Fruit fly (Drosophila melanogaster) whole organism, embryonic: ENCODE data around the gene kirre.

Experiments used
- Atf-2 ChIP-seq: fragments of 200-800 bp; sonication (Bioruptor generic); optimal IDR thresholded peaks from 2 replicates; lab custom pipeline; 2016; ENCODE audit warnings: missing biosample characterization, missing genetic modification characterization
- B-H1 ChIP-seq: fragments of 200-800 bp; sonication (Bioruptor generic); IDR thresholded peaks from 3 replicates; pipeline ENCODE4 v1.3.6; 2022; ENCODE audit warnings: missing biosample characterization, missing genetic modification characterization
- BEAF-32 ChIP-seq: fragments of 200-800 bp; sonication (Bioruptor generic); optimal IDR thresholded peaks from 3 replicates; lab custom pipeline; 2017; ENCODE audit warnings: missing biosample characterization, missing genetic modification characterization, mild to moderate bottlenecking, moderate library complexity, missing genetic modification reagents
- Bdp1 ChIP-seq: fragments of 200-800 bp; sonication (Bioruptor generic); optimal IDR thresholded peaks from 3 replicates; lab custom pipeline; 2016; ENCODE audit warnings: missing biosample characterization, missing genetic modification characterization
- Blimp-1 ChIP-seq: fragments of 200-800 bp; sonication (Bioruptor generic); optimal IDR thresholded peaks from 3 replicates; lab custom pipeline; 2018; ENCODE audit warnings: missing biosample characterization, missing genetic modification characterization, mild to moderate bottlenecking, moderate library complexity, missing genetic modification reagents
- CG10321 ChIP-seq: fragments of 200-800 bp; sonication (Bioruptor generic); IDR thresholded peaks from 2 replicates; pipeline ENCODE4 v1.3.6; 2022; ENCODE audit warnings: missing biosample characterization, missing genetic modification characterization
- CG10462 ChIP-seq: fragments of 200-800 bp; sonication (Bioruptor generic); optimal IDR thresholded peaks from 2 replicates; lab custom pipeline; 2016; ENCODE audit warnings: missing biosample characterization, missing genetic modification characterization
- CG10543 ChIP-seq: fragments of 200-800 bp; sonication (Bioruptor generic); optimal IDR thresholded peaks from 3 replicates; lab custom pipeline; 2017; ENCODE audit warnings: missing biosample characterization, mild to moderate bottlenecking, missing genetic modification characterization, moderate library complexity
- CG10979 ChIP-seq: fragments of 200-800 bp; sonication (Bioruptor generic); optimal IDR thresholded peaks from 2 replicates; lab custom pipeline; 2018; ENCODE audit warnings: missing biosample characterization, mild to moderate bottlenecking, missing genetic modification characterization, moderate library complexity
- CG11504 ChIP-seq: fragments of 200-800 bp; sonication (Bioruptor generic); optimal IDR thresholded peaks from 3 replicates; lab custom pipeline; 2019; ENCODE audit warnings: missing biosample characterization, mild to moderate bottlenecking, missing genetic modification characterization, moderate library complexity
- CG12219 ChIP-seq: fragments of 200-800 bp; sonication (Bioruptor generic); optimal IDR thresholded peaks from 3 replicates; lab custom pipeline; 2018; ENCODE audit warnings: missing biosample characterization, mild to moderate bottlenecking, missing genetic modification characterization
- CG12942 ChIP-seq: fragments of 200-800 bp; sonication (Bioruptor generic); optimal IDR thresholded peaks from 3 replicates; lab custom pipeline; 2016; ENCODE audit warnings: missing biosample characterization, missing genetic modification characterization
- CG14710 ChIP-seq: fragments of 200-800 bp; sonication (Bioruptor generic); optimal IDR thresholded peaks from 3 replicates; lab custom pipeline; 2019; ENCODE audit warnings: missing biosample characterization, mild to moderate bottlenecking, missing genetic modification characterization, moderate library complexity
- CG15269 ChIP-seq: fragments of 200-800 bp; sonication (Bioruptor generic); optimal IDR thresholded peaks from 2 replicates; lab custom pipeline; 2018; ENCODE audit warnings: missing biosample characterization, mild to moderate bottlenecking, missing genetic modification characterization, moderate library complexity
- CG16863 ChIP-seq: fragments of 200-800 bp; sonication (Bioruptor generic); optimal IDR thresholded peaks from 3 replicates; lab custom pipeline; 2016; ENCODE audit warnings: missing biosample characterization, missing genetic modification characterization
- CG17568 ChIP-seq: fragments of 200-800 bp; sonication (Bioruptor generic); optimal IDR thresholded peaks from 2 replicates; lab custom pipeline; 2018; ENCODE audit warnings: missing biosample characterization, mild to moderate bottlenecking, missing genetic modification characterization, moderate library complexity
- CG18262 ChIP-seq: fragments of 200-800 bp; optimal IDR thresholded peaks from 3 replicates; lab custom pipeline; 2019; ENCODE audit warnings: missing biosample characterization, mild to moderate bottlenecking, missing genetic modification characterization, moderate library complexity
- CG30020 ChIP-seq: fragments of 200-800 bp; optimal IDR thresholded peaks from 2 replicates; lab custom pipeline; 2019; ENCODE audit warnings: missing biosample characterization, mild to moderate bottlenecking, missing genetic modification characterization, moderate library complexity
- CG33213 ChIP-seq: fragments of 200-800 bp; sonication (Bioruptor generic); optimal IDR thresholded peaks from 3 replicates; lab custom pipeline; 2016; ENCODE audit warnings: missing biosample characterization, missing genetic modification characterization
- CG3407 ChIP-seq: fragments of 200-800 bp; sonication (Bioruptor generic); optimal IDR thresholded peaks from 2 replicates; lab custom pipeline; 2018; ENCODE audit warnings: missing biosample characterization, mild to moderate bottlenecking, missing genetic modification characterization
- CG6765 ChIP-seq: fragments of 200-800 bp; sonication (Bioruptor generic); optimal IDR thresholded peaks from 3 replicates; lab custom pipeline; 2017; ENCODE audit warnings: missing biosample characterization, mild to moderate bottlenecking, missing genetic modification characterization
- CG7839 ChIP-seq: fragments of 200-800 bp; sonication (Bioruptor generic); optimal IDR thresholded peaks from 3 replicates; lab custom pipeline; 2018; ENCODE audit warnings: missing biosample characterization, mild to moderate bottlenecking, missing genetic modification characterization, moderate library complexity
- D ChIP-seq, 2 experiments: fragments of 200-800 bp in 1 of 2; fragments of >200 bp in 1 of 2; sonication (Bioruptor generic) in 1 of 2; optimal IDR thresholded peaks; 2 replicates in 1 of 2; 3 replicates in 1 of 2; lab custom pipeline; 2017; ENCODE audit warnings: mild to moderate bottlenecking in 1 of 2, missing biosample characterization in 1 of 2, missing genetic modification characterization in 1 of 2, missing genetic modification reagents in 1 of 2
- D19B ChIP-seq: fragments of 200-800 bp; sonication (Bioruptor generic); optimal IDR thresholded peaks from 2 replicates; lab custom pipeline; 2017; ENCODE audit warnings: missing biosample characterization, mild to moderate bottlenecking, missing genetic modification characterization
- ERR ChIP-seq: fragments of 200-800 bp; sonication (Bioruptor generic); optimal IDR thresholded peaks from 2 replicates; lab custom pipeline; 2016; ENCODE audit warnings: missing biosample characterization, missing genetic modification characterization
- HLHmδ ChIP-seq: fragments of 200-800 bp; sonication (Bioruptor generic); optimal IDR thresholded peaks from 2 replicates; lab custom pipeline; 2018; ENCODE audit warnings: missing biosample characterization, mild to moderate bottlenecking, missing genetic modification characterization, moderate library complexity
- Nf-YC ChIP-seq: fragments of 200-800 bp; optimal IDR thresholded peaks from 3 replicates; lab custom pipeline; 2019; ENCODE audit warnings: missing biosample characterization, mild to moderate bottlenecking, missing genetic modification characterization, moderate library complexity
- Rfx ChIP-seq: fragments of 200-800 bp; sonication (Bioruptor generic); IDR thresholded peaks from 2 replicates; pipeline ENCODE4 v1.3.6; 2022; ENCODE audit warnings: missing biosample characterization, missing genetic modification characterization
- Stat92E ChIP-seq, 3 experiments: fragments of >200 bp in 2 of 3; fragments of 200-800 bp in 1 of 3; sonication (Bioruptor generic) in 1 of 3; optimal IDR thresholded peaks; 2 replicates each; lab custom pipeline; 2017 to 2019; ENCODE audit warnings: missing biosample characterization in 3 of 3, missing genetic modification characterization in 3 of 3, mild to moderate bottlenecking in 1 of 3, moderate library complexity in 1 of 3
- Xrp1 ChIP-seq: fragments of 200-800 bp; sonication (Bioruptor generic); IDR thresholded peaks from 2 replicates; pipeline ENCODE4 v1.3.6; 2022; ENCODE audit warnings: missing biosample characterization, missing genetic modification characterization
- ato ChIP-seq: fragments of 200-800 bp; sonication (Bioruptor generic); IDR thresholded peaks from 2 replicates; pipeline ENCODE4 v1.3.6; 2022; ENCODE audit warnings: missing biosample characterization, missing genetic modification characterization; ENCODE audit not compliant: partially characterized antibody
- az2 ChIP-seq: fragments of 200-800 bp; sonication (Bioruptor generic); optimal IDR thresholded peaks from 3 replicates; lab custom pipeline; 2016; ENCODE audit warnings: missing biosample characterization, missing genetic modification characterization
- bsh ChIP-seq, 2 experiments: fragments of 200-800 bp; sonication (Bioruptor generic); optimal IDR thresholded peaks; 2 replicates each; lab custom pipeline; 2017 to 2018; ENCODE audit warnings: mild to moderate bottlenecking in 2 of 2, missing biosample characterization in 2 of 2, missing genetic modification characterization in 2 of 2, moderate library complexity in 1 of 2
- disco-r ChIP-seq: fragments of 200-800 bp; sonication (Bioruptor generic); optimal IDR thresholded peaks from 2 replicates; lab custom pipeline; 2016; ENCODE audit warnings: missing biosample characterization, missing genetic modification characterization
- emc ChIP-seq: fragments of 200-800 bp; sonication (Bioruptor generic); optimal IDR thresholded peaks from 2 replicates; lab custom pipeline; 2016; ENCODE audit warnings: missing biosample characterization, missing genetic modification characterization
- eve ChIP-seq, 2 experiments: fragments of >200 bp; optimal IDR thresholded peaks; 2 replicates each; lab custom pipeline; 2017; ENCODE audit warnings: missing biosample characterization in 2 of 2, missing genetic modification characterization in 2 of 2
- eyg ChIP-seq: fragments of 200-800 bp; sonication (Bioruptor generic); optimal IDR thresholded peaks from 3 replicates; lab custom pipeline; 2016; ENCODE audit warnings: missing biosample characterization, missing genetic modification characterization
- gcm ChIP-seq: fragments of 200-800 bp; sonication (Bioruptor generic); optimal IDR thresholded peaks from 2 replicates; lab custom pipeline; 2019; ENCODE audit warnings: missing biosample characterization, mild to moderate bottlenecking, missing genetic modification characterization, moderate library complexity
- gem ChIP-seq: fragments of 200-800 bp; sonication (Bioruptor generic); optimal IDR thresholded peaks from 2 replicates; lab custom pipeline; 2019; ENCODE audit warnings: missing biosample characterization, mild to moderate bottlenecking, missing genetic modification characterization, moderate library complexity
- insv ChIP-seq, 2 experiments: fragments of 200-800 bp; sonication (Bioruptor generic); optimal IDR thresholded peaks; 3 replicates each; lab custom pipeline; 2016 to 2018; ENCODE audit warnings: missing biosample characterization in 2 of 2, missing genetic modification characterization in 2 of 2
- kay ChIP-seq: fragments of 200-800 bp; sonication (Bioruptor generic); optimal IDR thresholded peaks from 2 replicates; lab custom pipeline; 2016; ENCODE audit warnings: missing biosample characterization, missing genetic modification characterization
- lab ChIP-seq: fragments of 200-800 bp; sonication (Bioruptor generic); optimal IDR thresholded peaks from 3 replicates; lab custom pipeline; 2017; ENCODE audit warnings: missing biosample characterization, missing genetic modification characterization, mild to moderate bottlenecking, moderate library complexity, missing genetic modification reagents
- lbe ChIP-seq: fragments of 200-800 bp; sonication (Bioruptor generic); optimal IDR thresholded peaks from 2 replicates; lab custom pipeline; 2016; ENCODE audit warnings: missing biosample characterization, mild to moderate bottlenecking, missing genetic modification characterization
- lola ChIP-seq, 3 experiments: fragments of >200 bp in 2 of 3; fragments of 200-800 bp in 1 of 3; sonication (Bioruptor generic) in 1 of 3; optimal IDR thresholded peaks; 2 replicates each; lab custom pipeline; 2017 to 2019; ENCODE audit warnings: missing biosample characterization in 3 of 3, missing genetic modification characterization in 3 of 3, mild to moderate bottlenecking in 1 of 3, moderate library complexity in 1 of 3
- oc ChIP-seq: fragments of 200-800 bp; sonication (Bioruptor generic); optimal IDR thresholded peaks from 2 replicates; lab custom pipeline; 2018; ENCODE audit warnings: missing biosample characterization, mild to moderate bottlenecking, missing genetic modification characterization, moderate library complexity
- sens ChIP-seq: fragments of 200-800 bp; sonication (Bioruptor generic); peaks from one replicate; lab custom pipeline; 2016; ENCODE audit warnings: missing biosample characterization, missing genetic modification characterization
- seq ChIP-seq: fragments of 200-800 bp; sonication (Bioruptor generic); IDR thresholded peaks from 2 replicates; pipeline ENCODE4 v1.3.6; 2022; ENCODE audit warnings: missing biosample characterization, missing genetic modification characterization
- tll ChIP-seq, 2 experiments: fragments of 200-800 bp in 1 of 2; fragments of >200 bp in 1 of 2; sonication (Bioruptor generic) in 1 of 2; optimal IDR thresholded peaks; 2 replicates each; lab custom pipeline; 2017 to 2019; ENCODE audit warnings: missing biosample characterization in 2 of 2, missing genetic modification characterization in 2 of 2, mild to moderate bottlenecking in 1 of 2, moderate library complexity in 1 of 2
- tna ChIP-seq: fragments of 200-800 bp; sonication (Bioruptor generic); IDR thresholded peaks from 2 replicates; pipeline ENCODE4 v1.3.6; 2022; ENCODE audit warnings: missing biosample characterization, missing genetic modification characterization; ENCODE audit not compliant: partially characterized antibody
- unpg ChIP-seq: fragments of 200-800 bp; sonication (Bioruptor generic); optimal IDR thresholded peaks from 3 replicates; lab custom pipeline; 2018; ENCODE audit warnings: missing biosample characterization, mild to moderate bottlenecking, missing genetic modification characterization, moderate library complexity

kirre gene

DNA sequence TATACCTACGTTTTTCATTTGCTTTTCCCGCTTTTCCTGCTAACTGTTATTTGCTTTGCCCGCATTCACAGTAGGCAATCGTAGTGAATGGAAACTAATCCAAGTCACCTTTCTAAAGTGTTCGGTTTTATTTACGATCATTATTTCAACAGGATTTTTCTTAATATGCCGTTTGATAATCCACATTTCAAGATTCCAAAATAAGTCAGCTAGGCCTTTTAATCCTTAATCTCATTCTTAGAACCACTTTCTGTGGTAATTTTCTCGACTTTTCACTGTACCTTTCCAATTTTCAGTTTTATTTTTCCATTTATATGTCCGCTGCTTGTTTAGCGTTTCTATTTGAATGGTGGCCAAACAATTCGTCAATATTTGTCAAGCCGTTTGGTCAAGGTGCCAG, 350.7 kb downstream of the kirre start (continued):
- TF ChIP-seq bsh (GFP tag; optimal IDR thresholded peaks at IDR 0.05; lab: Kevin White, UChicago): peak in 1 of 2 experiments; percentile 34
- no peak for TF ChIP-seq tll (GFP tag; optimal IDR thresholded peaks at IDR 0.05; lab: Kevin White, UChicago)
- TF ChIP-seq BEAF-32 (GFP tag; lab: Kevin White, UChicago): no peak
- TF ChIP-seq CG10543: no peak
- peak; percentile 1 for TF ChIP-seq Blimp-1 (GFP tag; lab: Kevin White, UChicago)
- TF ChIP-seq gcm (GFP tag; lab: Kevin White, UChicago): peak; percentile 31
- peak; percentile 10 for TF ChIP-seq CG11504
- TF ChIP-seq CG6765 (GFP tag; lab: Kevin White, UChicago): no peak
- TF ChIP-seq Stat92E (GFP tag; optimal IDR thresholded peaks at IDR 0.05; lab: Kevin White, UChicago): peak in 1 of 3 experiments; percentile 44
- TF ChIP-seq eyg: no peak
- TF ChIP-seq B-H1 (GFP tag; lab: Robert Waterston, UW): no peak
- peak; percentile 32 for TF ChIP-seq gem (tag; lab: Kevin White, UChicago)
- TF ChIP-seq lab: no peak
- TF ChIP-seq CG17568: no peak
- no peak for TF ChIP-seq Xrp1 (GFP tag; lab: Robert Waterston, UW)
- peak; percentile 87 for TF ChIP-seq sens (GFP tag; lab: Kevin White, UChicago)
- no peak for TF ChIP-seq oc (tag; lab: Kevin White, UChicago)
- no peak for TF ChIP-seq D19B (GFP tag; lab: Kevin White, UChicago)
- no peak for TF ChIP-seq insv (GFP tag; optimal IDR thresholded peaks at IDR 0.05; lab: Kevin White, UChicago)
- TF ChIP-seq CG7839 (tag; lab: Kevin White, UChicago): peak; percentile 7
- TF ChIP-seq CG12219 (GFP tag; lab: Kevin White, UChicago): no peak
- no peak for TF ChIP-seq emc (GFP tag; lab: Kevin White, UChicago)
- TF ChIP-seq CG10321: no peak
- TF ChIP-seq D (optimal IDR thresholded peaks at IDR 0.05; lab: Kevin White, UChicago): no peak
- TF ChIP-seq D (GFP tag; optimal IDR thresholded peaks at IDR 0.05; lab: Kevin White, UChicago): peak; percentile 10
- TF ChIP-seq az2 (GFP tag; lab: Kevin White, UChicago): peak; percentile 0
- peak in 1 of 3 experiments; percentile 9 for TF ChIP-seq lola (GFP tag; optimal IDR thresholded peaks at IDR 0.05; lab: Kevin White, UChicago)
- TF ChIP-seq Rfx (GFP tag; lab: Robert Waterston, UW): no peak
- TF ChIP-seq CG3407 (GFP tag; lab: Kevin White, UChicago): no peak
- TF ChIP-seq unpg (GFP tag; lab: Kevin White, UChicago): peak; percentile 2
- TF ChIP-seq CG30020 (tag; lab: Kevin White, UChicago): no peak
- TF ChIP-seq CG16863: no peak
- TF ChIP-seq CG33213 (GFP tag; lab: Kevin White, UChicago): no peak
- TF ChIP-seq kay (GFP tag; lab: Kevin White, UChicago): no peak
- TF ChIP-seq CG18262 (tag; lab: Kevin White, UChicago): peak; percentile 35
- no peak for TF ChIP-seq CG12942 (GFP tag; lab: Kevin White, UChicago)
- TF ChIP-seq ERR (GFP tag; lab: Kevin White, UChicago): no peak
- no peak for TF ChIP-seq CG10462 (GFP tag; lab: Kevin White, UChicago)
- TF ChIP-seq eve (GFP tag; optimal IDR thresholded peaks at IDR 0.05; lab: Kevin White, UChicago): no peak
- peak; percentile 14 for TF ChIP-seq CG14710
- TF ChIP-seq, all 482 proteins: peak for 20

DNA sequence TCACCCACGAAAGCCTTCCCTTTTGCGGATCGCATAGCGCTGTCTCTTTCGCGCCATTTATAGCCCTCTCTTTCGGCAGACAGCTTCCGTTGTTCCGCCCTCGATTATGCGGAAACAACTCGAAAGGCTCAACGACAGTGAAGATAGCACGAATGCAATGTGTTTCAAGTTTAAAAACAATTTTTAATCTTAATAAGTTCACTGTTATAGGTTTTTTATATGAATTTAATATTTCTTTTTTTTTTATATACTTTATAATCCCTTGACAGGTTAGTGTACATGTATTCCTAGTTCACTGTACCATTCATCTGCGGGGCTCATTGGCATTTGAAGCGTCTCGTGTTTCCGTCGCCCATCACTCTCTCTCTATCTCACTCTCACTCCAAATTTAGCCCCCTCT, 356.1 kb downstream of the kirre start:
- no peak for TF ChIP-seq Atf-2 (GFP tag; lab: Kevin White, UChicago)
- TF ChIP-seq CG12219 (GFP tag; lab: Kevin White, UChicago): no peak
- TF ChIP-seq HLHmδ: no peak
- no peak for TF ChIP-seq tna (GFP tag; lab: Robert Waterston, UW)
- TF ChIP-seq Bdp1: no peak
- TF ChIP-seq CG15269 (tag; lab: Kevin White, UChicago): no peak
- no peak for TF ChIP-seq disco-r
- no peak for TF ChIP-seq seq (GFP tag; lab: Robert Waterston, UW)
- no peak for TF ChIP-seq Nf-YC (tag; lab: Kevin White, UChicago)
- TF ChIP-seq ato (GFP tag; lab: Robert Waterston, UW): no peak
- TF ChIP-seq CG18262 (tag; lab: Kevin White, UChicago): no peak
- no peak for TF ChIP-seq lbe (GFP tag; lab: Kevin White, UChicago)
- TF ChIP-seq CG10979 (tag; lab: Kevin White, UChicago): peak; percentile 63
